Worm (Caenorhabditis elegans) whole organism, L4 larva: ENCODE data around the gene C02B8.6.

ENCODE experiments used
- aly-2 ChIP-seq: sonication (generic microtip); optimal IDR thresholded peaks from 2 replicates; lab custom pipeline; 2018; ENCODE audit warnings: missing biosample characterization, missing genetic modification characterization
- ceh-28 ChIP-seq: fragments of 150-350 bp; optimal IDR thresholded peaks from 2 replicates; lab custom pipeline; 2014; ENCODE audit warnings: missing biosample characterization, missing genetic modification reagents, missing genetic modification characterization
- ces-1 ChIP-seq: fragments of 150-350 bp; sonication (generic microtip); optimal IDR thresholded peaks from 4 replicates; lab custom pipeline; 2014; ENCODE audit warnings: missing biosample characterization, missing genetic modification reagents, missing genetic modification characterization
- dmd-6 ChIP-seq: fragments of 200-800 bp; sonication (Bioruptor generic); IDR thresholded peaks from 2 replicates; pipeline ENCODE4 v1.3.6; 2022; ENCODE audit warnings: missing genetic modification reagents, missing genetic modification characterization, missing compliant biosample characterization
- dpl-1 ChIP-seq: fragments of 150-350 bp; optimal IDR thresholded peaks from 2 replicates; lab custom pipeline; 2014; ENCODE audit warnings: missing biosample characterization, missing genetic modification reagents, missing genetic modification characterization
- duxl-1 ChIP-seq: sonication (generic microtip); optimal IDR thresholded peaks from 2 replicates; lab custom pipeline; 2016; ENCODE audit warnings: mild to moderate bottlenecking, missing genetic modification characterization, moderate library complexity, missing compliant biosample characterization; ENCODE audit not compliant: poor library complexity
- lin-39 ChIP-seq: fragments of 150-350 bp; optimal IDR thresholded peaks from 2 replicates; lab custom pipeline; 2014; ENCODE audit warnings: missing biosample characterization, missing genetic modification reagents, missing genetic modification characterization
- mxl-3 ChIP-seq: fragments of 200-800 bp; sonication (Bioruptor generic); optimal IDR thresholded peaks from 2 replicates; lab custom pipeline; 2018; ENCODE audit warnings: mild to moderate bottlenecking, missing genetic modification characterization, missing compliant biosample characterization
- nhr-48 ChIP-seq: sonication (generic microtip); optimal IDR thresholded peaks from 2 replicates; lab custom pipeline; 2016; ENCODE audit warnings: mild to moderate bottlenecking, missing genetic modification characterization, missing compliant biosample characterization
- nhr-6 ChIP-seq: fragments of 150-350 bp; optimal IDR thresholded peaks from 2 replicates; lab custom pipeline; 2014; ENCODE audit warnings: missing biosample characterization, missing genetic modification characterization
- set-16 ChIP-seq: fragments of 200-800 bp; sonication (Bioruptor generic); IDR thresholded peaks from 2 replicates; pipeline ENCODE4 v1.3.6; 2022; ENCODE audit warnings: missing genetic modification reagents, missing genetic modification characterization, missing compliant biosample characterization
- unc-62 ChIP-seq, 3 experiments: fragments of 150-350 bp in 1 of 3; sonication (generic microtip); optimal IDR thresholded peaks in 2 of 3; peaks in 1 of 3; 1 replicate in 1 of 3; 2 replicates in 2 of 3; lab custom pipeline; 2014 to 2017; ENCODE audit warnings: missing biosample characterization in 3 of 3, missing genetic modification characterization in 3 of 3, missing genetic modification reagents in 3 of 3, missing genotype in 1 of 3
- vab-7 ChIP-seq: fragments of 200-800 bp; sonication (Bioruptor generic); IDR thresholded peaks from 2 replicates; pipeline ENCODE4 v1.3.6; 2022; ENCODE audit warnings: missing genetic modification reagents, missing genetic modification characterization, missing compliant biosample characterization

DNA sequence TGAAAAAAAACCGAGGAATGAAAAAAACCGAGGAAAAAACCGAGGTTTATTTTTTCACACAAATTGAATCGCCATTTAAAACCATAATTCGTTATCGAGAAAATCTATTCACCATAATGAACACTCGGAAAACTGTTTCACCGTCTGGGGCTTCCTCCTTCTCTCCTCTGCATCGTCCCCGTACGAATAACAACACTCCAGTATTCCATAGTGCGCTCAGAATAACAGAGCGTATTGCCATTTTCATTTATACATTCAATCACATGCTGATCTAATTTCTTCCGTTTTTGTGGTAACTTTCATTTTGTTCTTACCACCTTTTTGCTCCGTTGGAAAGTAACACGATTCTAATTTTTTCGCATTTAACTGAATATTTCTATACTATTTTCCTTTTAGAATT, 33.4 kb upstream of the C02B8.6 start, which contains the start of gene C17H11.2:
- TF ChIP-seq dmd-6 (GFP tag; lab: Robert Waterston, UW) (no peak), unc-62 (GFP tag; optimal IDR thresholded peaks at IDR 0.05 in 1 of 2; lab: Kevin White, UChicago) (peak in 1 of 2 experiments; percentile 94), unc-62 (tag; optimal IDR thresholded peaks at IDR 0.05; lab: Kevin White, UChicago) (no peak), duxl-1 (tag; lab: Kevin White, UChicago) (no peak), vab-7 (GFP tag; lab: Robert Waterston, UW) (no peak), ces-1 (GFP tag; lab: Kevin White, UChicago) (no peak), ceh-28 (no peak), mxl-3 (no peak), set-16 (GFP tag; lab: Robert Waterston, UW) (no peak), lin-39 (tag; lab: Kevin White, UChicago) (no peak), nhr-6 (tag; lab: Kevin White, UChicago) (no peak), aly-2 (tag; lab: Kevin White, UChicago) (no peak), dpl-1 (no peak), nhr-48 (tag; lab: Kevin White, UChicago) (no peak)
